Fruit fly (Drosophila melanogaster): ENCODE data around the gene Dpck.

The Dpck gene

dm6 chr3R:7037250-7037802 lies 44.7 kb upstream of the Dpck start (continued):
- TF ChIP-seq Hr39 (optimal IDR thresholded peaks at IDR 0.05), result no peak
- no peak for TF ChIP-seq Fer2 (tag; optimal IDR thresholded peaks at IDR 0.05)
- no peak for TF ChIP-seq wor (GFP tag; IDR thresholded peaks at IDR 0.05)
- no peak for TF ChIP-seq CG11695 (GFP tag; IDR thresholded peaks at IDR 0.05)
- TF ChIP-seq CG32767 (GFP tag; IDR thresholded peaks at IDR 0.05), result 0 out of 2 replicates have a peak, but pooled peaks have one; percentile 18
- TF ChIP-seq Sry-δ (GFP tag; optimal IDR thresholded peaks at IDR 0.05), result no peak
- TF ChIP-seq Drgx (GFP tag; IDR thresholded peaks at IDR 0.05), result no peak
- TF ChIP-seq h (optimal IDR thresholded peaks at IDR 0.05), result no peak
- TF ChIP-seq gfzf (GFP tag; optimal IDR thresholded peaks at IDR 0.05), result no peak
- TF ChIP-seq CG8290 (GFP tag; optimal IDR thresholded peaks at IDR 0.05), result peak; percentile 48
- peak in 1 of 2 experiments; percentile 23 for TF ChIP-seq CG8290 (tag; optimal IDR thresholded peaks at IDR 0.05)
- no peak for TF ChIP-seq HLH3B (GFP tag; IDR thresholded peaks at IDR 0.05)
- no peak for TF ChIP-seq caup (GFP tag; optimal IDR thresholded peaks at IDR 0.05; ENCODE audit: severe bottlenecking)
- TF ChIP-seq Side (GFP tag; optimal IDR thresholded peaks at IDR 0.05), result no peak
- TF ChIP-seq CG11696 (GFP tag; IDR thresholded peaks at IDR 0.05), result no peak
- TF ChIP-seq Abd-B (GFP tag; optimal IDR thresholded peaks at IDR 0.05), result peak; percentile 57
- no peak for TF ChIP-seq crc (GFP tag; optimal IDR thresholded peaks at IDR 0.05)
- TF ChIP-seq lilli (GFP tag; optimal IDR thresholded peaks at IDR 0.05), result peak; percentile 18
- TF ChIP-seq trh (GFP tag; optimal IDR thresholded peaks at IDR 0.05), result no peak
- no peak for TF ChIP-seq tup (GFP tag; optimal IDR thresholded peaks at IDR 0.05)
- TF ChIP-seq CrebB (tag; optimal IDR thresholded peaks at IDR 0.05), result peak; percentile 35
- no peak for TF ChIP-seq Bteb2 (GFP tag; optimal IDR thresholded peaks at IDR 0.05)
- no peak for TF ChIP-seq BEAF-32 (GFP tag; optimal IDR thresholded peaks at IDR 0.05)
- peak; percentile 94 for TF ChIP-seq Nf-YB (GFP tag; optimal IDR thresholded peaks at IDR 0.05)
- no peak for TF ChIP-seq CG6254 (GFP tag; optimal IDR thresholded peaks at IDR 0.05)
- TF ChIP-seq Doc3 (GFP tag; IDR thresholded peaks at IDR 0.05; ENCODE audit: partially characterized antibody), result no peak
- peak; percentile 47 for TF ChIP-seq gcm (GFP tag; optimal IDR thresholded peaks at IDR 0.05)
- 0 out of 2 replicates have a peak, but pooled peaks have one; percentile 33 for TF ChIP-seq ara (GFP tag; IDR thresholded peaks at IDR 0.05)
- TF ChIP-seq CG12942 (GFP tag; optimal IDR thresholded peaks at IDR 0.05), result no peak
- 0 out of 2 replicates have a peak, but pooled peaks have one; percentile 8 for TF ChIP-seq amos (GFP tag; IDR thresholded peaks at IDR 0.05; ENCODE audit: partially characterized antibody)
- peak; percentile 3 for TF ChIP-seq pho (GFP tag; optimal IDR thresholded peaks at IDR 0.05)
- 0 out of 2 replicates have a peak, but pooled peaks have one; percentile 30 for TF ChIP-seq CG11247 (GFP tag; IDR thresholded peaks at IDR 0.05)
- TF ChIP-seq CG4424 (GFP tag; optimal IDR thresholded peaks at IDR 0.05), result no peak
- TF ChIP-seq CG7786 (GFP tag; optimal IDR thresholded peaks at IDR 0.05), result no peak
- no peak for TF ChIP-seq klu (GFP tag; IDR thresholded peaks at IDR 0.05)
- TF ChIP-seq PHDP (tag; optimal IDR thresholded peaks at IDR 0.05), result no peak
- TF ChIP-seq CG11093 (GFP tag; IDR thresholded peaks at IDR 0.05), result no peak
- TF ChIP-seq CG17328 (GFP tag; IDR thresholded peaks at IDR 0.05), result no peak; the same call in 1 of the 2 replicates
- TF ChIP-seq CG4854 (GFP tag; optimal IDR thresholded peaks at IDR 0.05), result no peak
- no peak for TF ChIP-seq CG1602 (GFP tag; optimal IDR thresholded peaks at IDR 0.05)
- TF ChIP-seq ro (GFP tag; IDR thresholded peaks at IDR 0.05), result no peak
- TF ChIP-seq Sin3A (optimal IDR thresholded peaks at IDR 0.05), result no peak
- peak; percentile 22 for TF ChIP-seq MTF-1 (GFP tag; optimal IDR thresholded peaks at IDR 0.05; ENCODE audit: borderline replicate concordance)
- no peak; the same call in none of the 2 replicates for TF ChIP-seq bbx (GFP tag; IDR thresholded peaks at IDR 0.05; ENCODE audit: partially characterized antibody)
- TF ChIP-seq grau (tag; optimal IDR thresholded peaks at IDR 0.05), result no peak
- no peak for TF ChIP-seq CG9609 (GFP tag; optimal IDR thresholded peaks at IDR 0.05)
- no peak for TF ChIP-seq CG3281 (GFP tag; optimal IDR thresholded peaks at IDR 0.05)
- no peak for TF ChIP-seq CG31224 (GFP tag; IDR thresholded peaks at IDR 0.05)
- peak; percentile 51 for TF ChIP-seq sd (tag; optimal IDR thresholded peaks at IDR 0.05)
- TF ChIP-seq CG10209 (GFP tag; optimal IDR thresholded peaks at IDR 0.05), result peak; percentile 2
- no peak for TF ChIP-seq CG9437 (GFP tag; optimal IDR thresholded peaks at IDR 0.05)
- no peak for TF ChIP-seq sna (GFP tag; IDR thresholded peaks at IDR 0.05; ENCODE audit: partially characterized antibody)

Data from whole organism, embryonic.